Fruit fly (Drosophila melanogaster): ENCODE results near the gene Nubp1.

The Nubp1 gene

DNA sequence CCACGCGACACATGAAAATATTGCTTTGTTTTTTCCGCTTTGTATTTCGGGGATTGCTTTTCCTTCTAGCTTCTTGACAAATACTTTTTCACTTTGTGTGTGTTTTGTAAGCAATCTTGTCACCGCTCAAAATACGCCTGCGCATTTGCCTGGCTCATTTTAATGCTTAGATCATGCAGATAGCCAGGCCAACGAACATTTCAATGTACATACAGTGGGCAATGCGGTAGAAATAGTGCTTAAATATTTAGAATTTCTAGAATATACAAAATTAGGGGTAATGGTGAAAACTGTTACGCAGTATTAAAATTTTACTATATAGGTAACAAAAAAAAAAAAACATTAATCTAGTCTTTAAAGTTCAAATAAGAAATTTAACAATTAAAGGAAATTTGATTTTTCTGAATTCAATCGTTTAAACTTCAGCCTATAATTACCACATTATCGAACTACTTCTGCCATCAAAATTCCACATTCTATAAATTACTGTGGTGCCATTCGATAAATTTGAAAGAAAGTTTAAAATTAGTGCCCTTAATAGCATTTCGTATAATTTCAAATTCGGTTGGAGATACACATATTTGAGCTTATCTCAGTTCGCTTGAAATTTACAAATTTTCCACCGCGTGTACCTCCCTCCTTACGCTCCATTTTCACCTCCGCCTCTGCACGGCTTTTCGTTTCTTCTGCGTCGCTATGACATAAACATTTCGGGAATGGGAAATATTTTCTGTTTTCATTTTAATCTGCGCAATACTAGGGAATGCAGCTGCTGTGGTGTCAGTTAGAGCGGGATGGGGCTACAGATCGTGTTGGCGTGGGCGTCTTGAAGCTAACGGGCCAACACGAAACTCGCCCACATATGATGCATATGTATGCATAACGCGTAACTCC, 25.2 kb upstream of the Nubp1 start:
- TF ChIP-seq insv (optimal IDR thresholded peaks at IDR 0.05) = no peak
- TF ChIP-seq Sin3A (optimal IDR thresholded peaks at IDR 0.05) = no peak
- no peak for TF ChIP-seq Myc (optimal IDR thresholded peaks at IDR 0.05)
- no peak for TF ChIP-seq psq (optimal IDR thresholded peaks at IDR 0.05)
- TF ChIP-seq ttk (optimal IDR thresholded peaks at IDR 0.05) = no peak
- no peak for TF ChIP-seq h (optimal IDR thresholded peaks at IDR 0.05)

DNA sequence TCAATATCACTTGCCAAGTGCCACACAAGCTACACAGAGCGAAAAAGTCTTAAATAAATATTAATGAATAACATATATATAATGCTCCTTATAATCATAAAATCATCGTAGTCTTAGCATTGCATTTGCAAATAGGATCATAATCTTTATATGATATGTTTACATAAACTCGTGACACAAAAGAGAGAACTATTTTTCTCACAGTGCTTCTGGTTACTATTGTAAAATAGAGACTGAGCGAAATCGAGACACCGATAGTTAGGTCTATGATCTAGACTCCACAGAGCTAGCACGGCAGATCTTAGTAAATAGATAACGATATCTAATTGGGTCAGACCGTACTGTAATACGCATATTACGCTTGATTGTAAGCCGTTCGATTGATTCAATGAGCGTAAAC, 22.7 kb upstream of the Nubp1 start:
- TF ChIP-seq h (optimal IDR thresholded peaks at IDR 0.05) = no peak
- no peak for TF ChIP-seq Sin3A (optimal IDR thresholded peaks at IDR 0.05)
- no peak for TF ChIP-seq ttk (optimal IDR thresholded peaks at IDR 0.05)
- TF ChIP-seq Myc (optimal IDR thresholded peaks at IDR 0.05) = no peak
- TF ChIP-seq insv (optimal IDR thresholded peaks at IDR 0.05) = no peak
- no peak for TF ChIP-seq psq (optimal IDR thresholded peaks at IDR 0.05)

DNA sequence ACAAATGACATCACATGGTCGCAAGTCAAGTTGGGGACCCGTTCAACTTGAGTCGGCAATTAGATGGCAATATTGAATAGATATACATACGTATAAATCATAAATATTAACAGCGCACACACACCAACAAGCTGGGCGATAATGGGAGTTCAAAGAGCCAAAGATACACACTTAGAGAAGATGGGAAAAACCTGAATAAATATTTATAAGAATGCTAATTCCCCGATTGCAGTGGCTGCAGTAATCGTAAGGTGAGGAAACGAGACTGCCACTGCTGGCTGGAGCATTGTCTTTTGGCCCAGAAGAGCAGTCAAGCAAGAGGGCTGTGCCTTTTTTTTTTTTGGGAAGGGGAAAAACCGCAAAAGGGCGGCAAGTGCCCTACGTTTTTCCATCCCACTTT, 22.1 kb upstream of the Nubp1 start:
- no peak for TF ChIP-seq ttk (optimal IDR thresholded peaks at IDR 0.05)

DNA sequence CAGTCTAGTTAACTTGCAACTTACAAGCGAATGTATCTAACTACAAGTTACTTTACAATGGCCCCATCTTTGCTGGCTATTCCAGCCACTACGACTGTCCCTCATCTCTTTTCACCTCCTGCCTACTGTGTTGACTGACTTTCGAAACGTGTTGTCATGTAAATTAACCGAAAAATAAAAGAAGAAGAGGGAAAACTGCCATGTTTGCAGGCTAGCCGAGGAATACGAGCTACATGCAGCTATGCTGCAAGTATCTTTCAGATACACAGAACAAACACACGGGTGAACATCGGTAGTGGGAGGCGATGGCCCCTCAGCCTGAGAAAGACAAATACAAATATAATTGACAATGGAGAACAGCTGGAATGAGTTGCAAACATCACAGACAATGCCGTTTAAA, 21.7 kb upstream of the Nubp1 start:
- no peak for TF ChIP-seq psq (optimal IDR thresholded peaks at IDR 0.05)
- TF ChIP-seq Myc (optimal IDR thresholded peaks at IDR 0.05) = no peak
- TF ChIP-seq Sin3A (optimal IDR thresholded peaks at IDR 0.05) = no peak
- TF ChIP-seq ttk (optimal IDR thresholded peaks at IDR 0.05) = no peak
- no peak for TF ChIP-seq h (optimal IDR thresholded peaks at IDR 0.05)
- TF ChIP-seq insv (optimal IDR thresholded peaks at IDR 0.05) = no peak

DNA sequence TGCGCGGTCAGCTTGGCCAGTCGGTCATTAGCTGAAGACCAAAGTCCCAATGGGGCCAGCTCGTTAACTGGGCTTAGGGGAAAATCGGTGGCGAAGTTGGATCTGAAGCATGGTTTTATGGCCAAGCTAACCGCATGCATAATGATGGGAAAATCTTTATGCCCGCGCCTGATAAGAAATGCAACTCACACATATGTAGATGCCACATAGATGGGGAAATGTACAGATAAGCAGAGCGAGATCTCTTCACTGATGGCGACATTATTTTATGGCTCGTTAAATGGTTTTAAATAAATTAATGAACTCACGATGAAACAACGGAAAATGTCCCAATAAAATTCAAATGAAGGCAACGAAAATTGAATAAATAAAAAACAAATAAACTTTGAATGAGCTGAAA, 20.5 kb upstream of the Nubp1 start:
- no peak for TF ChIP-seq h (optimal IDR thresholded peaks at IDR 0.05)
- TF ChIP-seq Sin3A (optimal IDR thresholded peaks at IDR 0.05) = no peak
- TF ChIP-seq psq (optimal IDR thresholded peaks at IDR 0.05) = no peak
- no peak for TF ChIP-seq ttk (optimal IDR thresholded peaks at IDR 0.05)
- TF ChIP-seq Myc (optimal IDR thresholded peaks at IDR 0.05) = no peak
- no peak for TF ChIP-seq insv (optimal IDR thresholded peaks at IDR 0.05)

DNA sequence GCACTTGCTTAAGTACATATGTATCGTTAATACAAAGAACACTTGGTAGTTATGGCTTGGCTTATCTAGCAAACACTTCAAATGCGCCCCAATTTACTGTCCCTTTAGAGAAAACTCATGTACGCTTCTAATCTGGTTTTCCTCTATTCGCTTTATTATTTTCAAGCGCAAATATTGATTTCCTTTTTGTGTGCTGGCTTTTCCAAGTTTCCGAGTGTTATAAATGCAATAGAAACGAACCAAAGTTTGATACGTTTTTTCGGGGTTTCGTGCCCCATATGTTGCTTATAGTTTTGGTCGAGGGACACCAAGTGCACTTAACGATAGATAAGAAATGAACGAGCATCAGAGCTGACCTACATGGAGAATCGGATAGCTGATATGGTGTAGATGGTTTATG, 18.4 kb upstream of the Nubp1 start:
- TF ChIP-seq psq (optimal IDR thresholded peaks at IDR 0.05) (no peak), Sin3A (optimal IDR thresholded peaks at IDR 0.05) (no peak), Myc (optimal IDR thresholded peaks at IDR 0.05) (no peak), ttk (optimal IDR thresholded peaks at IDR 0.05) (no peak), insv (optimal IDR thresholded peaks at IDR 0.05) (no peak)

DNA sequence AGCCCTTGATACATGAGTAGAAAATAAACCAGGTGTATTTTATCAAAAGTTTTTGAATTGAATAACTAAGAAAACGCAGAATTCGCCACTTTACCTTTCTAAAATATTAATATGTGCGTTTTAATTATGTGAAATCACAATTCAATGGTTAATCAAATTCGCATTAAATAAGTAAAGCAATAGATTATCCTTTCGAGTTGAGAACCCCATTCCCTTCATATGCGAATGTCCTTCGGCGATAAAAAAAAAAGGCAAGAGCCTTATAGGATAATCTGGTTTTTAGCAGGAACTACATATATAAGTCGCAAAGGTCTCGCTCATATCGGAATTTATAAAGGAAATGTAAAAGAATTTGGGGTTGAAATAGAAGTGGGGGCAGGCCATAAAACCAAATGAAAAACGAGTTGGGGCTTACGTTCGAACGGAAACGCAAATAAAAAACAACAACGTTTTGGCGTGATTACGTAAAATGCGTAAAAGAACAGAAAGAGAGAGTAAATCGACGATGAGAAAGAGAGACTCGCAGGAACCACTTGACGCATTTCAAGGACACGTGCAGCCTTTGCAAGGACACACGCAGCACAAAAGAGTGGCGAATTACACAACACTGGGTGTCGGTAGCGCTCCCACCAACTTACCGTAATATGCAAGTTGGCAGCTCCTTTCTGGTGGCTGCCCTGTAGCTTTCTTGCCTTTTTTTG, 17.1 kb upstream of the Nubp1 start:
- TF ChIP-seq Myc (optimal IDR thresholded peaks at IDR 0.05) = no peak
- no peak for TF ChIP-seq insv (optimal IDR thresholded peaks at IDR 0.05)
- no peak for TF ChIP-seq psq (optimal IDR thresholded peaks at IDR 0.05)
- no peak for TF ChIP-seq Sin3A (optimal IDR thresholded peaks at IDR 0.05)
- TF ChIP-seq h (optimal IDR thresholded peaks at IDR 0.05) = no peak
- no peak for TF ChIP-seq ttk (optimal IDR thresholded peaks at IDR 0.05)

DNA sequence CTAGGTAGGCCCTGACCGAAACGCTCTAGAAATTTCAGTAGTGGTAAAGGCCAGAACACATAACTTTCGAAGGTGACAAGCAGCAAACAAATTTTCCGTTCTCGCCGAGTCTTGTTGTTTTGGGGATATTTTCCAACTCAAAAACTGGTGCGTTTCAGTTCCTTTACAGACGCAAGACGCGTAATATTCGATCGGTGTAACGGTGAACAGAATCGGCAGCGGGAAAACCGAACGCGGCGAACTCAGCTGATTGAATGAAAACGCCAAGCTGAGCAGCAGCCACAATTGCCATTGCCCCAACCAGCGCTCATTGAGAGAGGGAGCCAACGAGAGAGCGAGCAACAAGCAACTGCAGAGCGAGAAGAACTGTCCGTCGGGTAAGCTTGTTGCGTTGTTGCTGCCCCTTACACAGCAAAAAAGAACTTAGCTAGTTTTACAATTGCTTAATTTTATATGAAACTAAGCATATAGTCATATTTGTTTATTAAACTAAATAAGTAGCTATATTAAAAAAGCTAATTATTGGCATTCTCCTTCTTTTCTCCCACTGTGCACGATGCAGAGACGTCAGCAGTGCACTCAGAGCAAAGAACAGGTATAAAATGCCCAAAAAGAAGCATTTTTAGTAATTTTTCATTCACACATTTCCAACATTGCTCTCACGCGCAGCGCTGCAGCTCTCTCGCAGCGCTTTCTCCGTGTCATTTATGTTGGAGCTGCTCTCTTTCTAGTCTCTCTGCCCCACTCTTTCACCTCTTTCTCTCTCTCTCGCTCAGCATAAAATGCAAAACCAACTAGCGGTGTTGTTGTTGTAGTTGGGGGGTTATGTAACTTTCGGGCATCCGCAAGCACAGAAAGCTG, 16.3 kb upstream of the Nubp1 start, which contains the start of the genes Cyt-c-d and CG31808:
Gene Cyt-c-d (plus strand): TSS at position 51 of the 861 bp plus-strand sequence.
Gene CG31808 (minus strand): TSS at position 355 of the 861 bp plus-strand sequence.
- TF ChIP-seq ttk (optimal IDR thresholded peaks at IDR 0.05) (no peak), Myc (optimal IDR thresholded peaks at IDR 0.05) (no peak), insv (optimal IDR thresholded peaks at IDR 0.05) (no peak), psq (optimal IDR thresholded peaks at IDR 0.05) (no peak), Sin3A (optimal IDR thresholded peaks at IDR 0.05) (no peak), h (optimal IDR thresholded peaks at IDR 0.05) (no peak)

DNA sequence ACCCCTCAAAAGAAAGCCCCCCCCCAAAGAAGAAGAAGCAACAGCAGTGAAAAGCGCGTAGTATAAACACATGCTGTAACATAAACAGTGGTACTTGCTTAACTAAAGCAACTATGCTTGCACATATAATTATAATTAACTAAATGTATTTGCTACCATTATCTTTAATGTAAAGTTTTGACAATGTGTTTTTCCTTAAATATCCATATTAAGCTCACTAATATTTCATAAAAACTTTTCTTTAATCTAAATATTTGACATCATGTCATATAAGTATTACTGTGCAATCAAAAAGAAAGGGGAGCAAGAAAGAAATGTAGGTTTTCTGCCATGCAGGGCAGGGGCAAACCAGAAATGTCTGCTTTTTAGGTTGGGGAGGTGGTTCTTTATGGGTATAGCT, 15.6 kb upstream of the Nubp1 start:
- TF ChIP-seq insv (optimal IDR thresholded peaks at IDR 0.05) (no peak), ttk (optimal IDR thresholded peaks at IDR 0.05) (no peak), Sin3A (optimal IDR thresholded peaks at IDR 0.05) (no peak), h (optimal IDR thresholded peaks at IDR 0.05) (no peak), Myc (optimal IDR thresholded peaks at IDR 0.05) (no peak), psq (optimal IDR thresholded peaks at IDR 0.05) (no peak)

DNA sequence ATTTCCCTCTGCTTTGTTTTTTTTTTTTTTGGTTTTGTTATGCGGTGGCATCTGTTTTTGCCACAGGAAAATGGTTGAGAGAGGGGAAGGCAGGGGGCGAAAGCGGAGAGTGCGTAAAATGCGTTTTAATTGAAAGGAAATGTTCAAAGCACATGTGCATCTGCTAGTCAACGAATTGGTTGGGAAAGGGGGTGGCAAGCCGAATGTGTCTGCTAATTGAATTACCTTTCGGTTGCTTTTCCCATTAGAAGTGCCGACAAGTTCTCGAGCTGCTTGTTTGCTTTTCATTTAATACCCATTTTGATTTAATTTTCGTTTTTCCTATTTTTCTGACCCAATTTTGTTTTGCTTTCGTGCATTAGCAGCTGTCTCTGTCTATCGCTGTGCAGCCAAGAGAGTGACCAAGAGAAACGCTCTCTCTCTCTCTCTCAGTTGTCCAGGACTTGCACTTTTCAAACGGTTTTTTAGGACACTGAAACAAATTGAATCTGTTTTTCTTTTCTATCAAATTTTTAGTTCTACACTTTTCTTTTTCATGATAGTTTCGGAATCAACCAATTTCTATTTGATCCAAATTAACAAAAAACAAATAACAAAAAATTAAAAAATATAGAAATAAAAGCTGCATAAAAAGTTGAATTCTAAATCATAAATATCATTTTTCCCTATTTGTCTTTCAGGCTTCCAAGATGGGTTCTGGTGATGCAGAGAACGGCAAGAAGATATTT, 13.7 kb upstream of the Nubp1 start:
- TF ChIP-seq h (optimal IDR thresholded peaks at IDR 0.05) (no peak), insv (optimal IDR thresholded peaks at IDR 0.05) (no peak), Myc (optimal IDR thresholded peaks at IDR 0.05) (no peak), Sin3A (optimal IDR thresholded peaks at IDR 0.05) (no peak), ttk (optimal IDR thresholded peaks at IDR 0.05) (no peak), psq (optimal IDR thresholded peaks at IDR 0.05) (no peak)
